Fruit fly (Drosophila melanogaster) whole organism, prepupa: Measurements from ENCODE around the gene Reph.

Experiments
- Blimp-1 ChIP-seq: fragments of 200-800 bp; sonication (Bioruptor generic); optimal IDR thresholded peaks from 3 replicates; lab custom pipeline; 2017; ENCODE audit warnings: missing biosample characterization, missing genetic modification characterization, mild to moderate bottlenecking, moderate library complexity, missing genetic modification reagents
- CG10631 ChIP-seq: fragments of 200-800 bp; sonication (Bioruptor generic); optimal IDR thresholded peaks from 2 replicates; lab custom pipeline; 2016; ENCODE audit warnings: missing biosample characterization, missing genetic modification characterization
- CG10669 ChIP-seq: fragments of 200-800 bp; sonication (Bioruptor generic); optimal IDR thresholded peaks from 3 replicates; lab custom pipeline; 2018; ENCODE audit warnings: missing biosample characterization, mild to moderate bottlenecking, missing genetic modification characterization, moderate library complexity
- CG11294 ChIP-seq: fragments of 200-800 bp; sonication (Bioruptor generic); IDR thresholded peaks from 2 replicates; pipeline ENCODE4 v1.3.6; 2022; ENCODE audit warnings: missing biosample characterization, missing genetic modification characterization
- CG11762 ChIP-seq: fragments of 200-800 bp; sonication (Bioruptor generic); optimal IDR thresholded peaks from 3 replicates; lab custom pipeline; 2016; ENCODE audit warnings: missing biosample characterization, missing genetic modification characterization; ENCODE audit not compliant: insufficient read depth
- CG11902 ChIP-seq: fragments of 200-800 bp; sonication (Bioruptor generic); optimal IDR thresholded peaks from 3 replicates; lab custom pipeline; 2016; ENCODE audit warnings: missing biosample characterization, missing genetic modification characterization
- CG16779 ChIP-seq: fragments of 200-800 bp; sonication (Bioruptor generic); optimal IDR thresholded peaks from 3 replicates; lab custom pipeline; 2017; ENCODE audit warnings: missing biosample characterization, mild to moderate bottlenecking, missing genetic modification characterization
- CG31627 ChIP-seq: fragments of 200-800 bp; sonication (Bioruptor generic); optimal IDR thresholded peaks from 3 replicates; lab custom pipeline; 2016; ENCODE audit warnings: missing biosample characterization, missing genetic modification characterization
- CG32006 ChIP-seq: fragments of 200-800 bp; sonication (Bioruptor generic); optimal IDR thresholded peaks from 3 replicates; lab custom pipeline; 2017; ENCODE audit warnings: missing biosample characterization, mild to moderate bottlenecking, missing genetic modification characterization
- CG34406 ChIP-seq: fragments of 200-800 bp; sonication (Bioruptor generic); optimal IDR thresholded peaks from 3 replicates; lab custom pipeline; 2016; ENCODE audit warnings: missing biosample characterization, missing genetic modification characterization
- CG3919 ChIP-seq: fragments of 200-800 bp; sonication (Bioruptor generic); optimal IDR thresholded peaks from 3 replicates; lab custom pipeline; 2016; ENCODE audit warnings: missing biosample characterization, missing genetic modification characterization
- CG4318 ChIP-seq: fragments of 200-800 bp; sonication (Bioruptor generic); optimal IDR thresholded peaks from 3 replicates; lab custom pipeline; 2017; ENCODE audit warnings: missing biosample characterization, mild to moderate bottlenecking, missing genetic modification characterization
- CG6163 ChIP-seq: fragments of 200-800 bp; sonication (Bioruptor generic); IDR thresholded peaks from 3 replicates; pipeline ENCODE4 v1.3.6; 2022; ENCODE audit warnings: missing biosample characterization, missing genetic modification characterization
- CG6276 ChIP-seq: fragments of 200-800 bp; sonication (Bioruptor generic); optimal IDR thresholded peaks from 2 replicates; lab custom pipeline; 2017; ENCODE audit warnings: missing biosample characterization, mild to moderate bottlenecking, missing genetic modification characterization
- CG6792 ChIP-seq: fragments of 200-800 bp; sonication (Bioruptor generic); optimal IDR thresholded peaks from 3 replicates; lab custom pipeline; 2016; ENCODE audit warnings: missing biosample characterization, missing genetic modification characterization
- CG6808 ChIP-seq: fragments of 200-800 bp; sonication (Bioruptor generic); optimal IDR thresholded peaks from 3 replicates; lab custom pipeline; 2017; ENCODE audit warnings: missing biosample characterization, missing genetic modification characterization, mild to moderate bottlenecking, moderate library complexity, missing genetic modification reagents
- CG6854 ChIP-seq: fragments of 200-800 bp; sonication (Bioruptor generic); optimal IDR thresholded peaks from 2 replicates; lab custom pipeline; 2017; ENCODE audit warnings: missing biosample characterization, mild to moderate bottlenecking, missing genetic modification characterization
- CG7368 ChIP-seq: fragments of 200-800 bp; sonication (Bioruptor generic); optimal IDR thresholded peaks from 3 replicates; lab custom pipeline; 2016; ENCODE audit warnings: missing biosample characterization, missing genetic modification characterization
- CG8119 ChIP-seq: fragments of 200-800 bp; sonication (Bioruptor generic); IDR thresholded peaks from 3 replicates; pipeline ENCODE4 v1.3.6; 2022; ENCODE audit warnings: missing biosample characterization, missing genetic modification characterization
- CG8319 ChIP-seq: fragments of 200-800 bp; sonication (Bioruptor generic); optimal IDR thresholded peaks from 3 replicates; lab custom pipeline; 2016; ENCODE audit warnings: missing biosample characterization, missing genetic modification characterization
- CG8632 ChIP-seq: fragments of 200-800 bp; sonication (Bioruptor generic); optimal IDR thresholded peaks from 3 replicates; lab custom pipeline; 2016; ENCODE audit warnings: missing biosample characterization, missing genetic modification characterization
- CG9139 ChIP-seq: fragments of 200-800 bp; sonication (Bioruptor generic); optimal IDR thresholded peaks from 3 replicates; lab custom pipeline; 2017; ENCODE audit warnings: missing biosample characterization, mild to moderate bottlenecking, missing genetic modification characterization
- Eip78C ChIP-seq: fragments of 200-800 bp; sonication (Bioruptor generic); peaks from one replicate; lab custom pipeline; 2016; ENCODE audit warnings: missing biosample characterization, missing genetic modification characterization
- Eip93F ChIP-seq: fragments of 200-800 bp; sonication (Bioruptor generic); optimal IDR thresholded peaks from 2 replicates; lab custom pipeline; 2016; ENCODE audit warnings: missing biosample characterization, mild to moderate bottlenecking, missing genetic modification characterization
- Ets21C ChIP-seq: fragments of 200-800 bp; sonication (Bioruptor generic); optimal IDR thresholded peaks from 3 replicates; lab custom pipeline; 2016; ENCODE audit warnings: missing biosample characterization, missing genetic modification characterization
- Ets96B ChIP-seq: fragments of 200-800 bp; optimal IDR thresholded peaks from 2 replicates; lab custom pipeline; 2019; ENCODE audit warnings: missing biosample characterization, mild to moderate bottlenecking, missing genetic modification characterization, moderate library complexity
- Gug ChIP-seq: fragments of 200-800 bp; sonication (Bioruptor generic); IDR thresholded peaks from 2 replicates; pipeline ENCODE4 v1.3.6; 2022; ENCODE audit warnings: missing biosample characterization, missing genetic modification characterization
- Hr39 ChIP-seq: fragments of 200-800 bp; sonication (Bioruptor generic); optimal IDR thresholded peaks from 2 replicates; lab custom pipeline; 2016; ENCODE audit warnings: missing biosample characterization, missing genetic modification characterization
- Hr4 ChIP-seq: fragments of 200-800 bp; sonication (Bioruptor generic); optimal IDR thresholded peaks from 3 replicates; lab custom pipeline; 2016; ENCODE audit warnings: missing biosample characterization, missing genetic modification characterization
- Met ChIP-seq: fragments of 200-800 bp; sonication (Bioruptor generic); optimal IDR thresholded peaks from 3 replicates; lab custom pipeline; 2016; ENCODE audit warnings: missing biosample characterization, missing genetic modification characterization
- OdsH ChIP-seq: fragments of 200-800 bp; sonication (Bioruptor generic); optimal IDR thresholded peaks from 3 replicates; lab custom pipeline; 2016; ENCODE audit warnings: missing biosample characterization, missing genetic modification characterization
- Smox ChIP-seq: fragments of 200-800 bp; sonication (Bioruptor generic); optimal IDR thresholded peaks from 3 replicates; lab custom pipeline; 2016; ENCODE audit warnings: missing biosample characterization, missing genetic modification characterization
- Sox102F ChIP-seq: fragments of 200-800 bp; sonication (Bioruptor generic); optimal IDR thresholded peaks from 2 replicates; lab custom pipeline; 2016; ENCODE audit warnings: missing biosample characterization, mild to moderate bottlenecking, missing genetic modification characterization
- Sox14 ChIP-seq: fragments of 200-800 bp; sonication (Bioruptor generic); optimal IDR thresholded peaks from 3 replicates; lab custom pipeline; 2016; ENCODE audit warnings: missing biosample characterization, missing genetic modification characterization
- Sox15 ChIP-seq: fragments of 200-800 bp; sonication (Bioruptor generic); optimal IDR thresholded peaks from 3 replicates; lab custom pipeline; 2016; ENCODE audit warnings: missing biosample characterization, missing genetic modification characterization
- achi ChIP-seq: fragments of 200-800 bp; sonication (Bioruptor generic); optimal IDR thresholded peaks from 3 replicates; lab custom pipeline; 2016; ENCODE audit warnings: missing biosample characterization, missing genetic modification characterization
- cyc ChIP-seq: fragments of 200-800 bp; sonication (Bioruptor generic); optimal IDR thresholded peaks from 3 replicates; lab custom pipeline; 2016; ENCODE audit warnings: missing biosample characterization, missing genetic modification characterization
- dac ChIP-seq: fragments of 200-800 bp; sonication (Bioruptor generic); optimal IDR thresholded peaks from 2 replicates; lab custom pipeline; 2017; ENCODE audit warnings: missing biosample characterization, mild to moderate bottlenecking, missing genetic modification characterization
- dsx ChIP-seq: fragments of 200-800 bp; optimal IDR thresholded peaks from 3 replicates; lab custom pipeline; 2019; ENCODE audit warnings: missing biosample characterization, mild to moderate bottlenecking, missing genetic modification characterization, moderate library complexity; ENCODE audit not compliant: poor library complexity, severe bottlenecking
- eg ChIP-seq: fragments of 200-800 bp; sonication (Bioruptor generic); IDR thresholded peaks from 3 replicates; pipeline ENCODE4 v1.3.6; 2022; ENCODE audit warnings: missing biosample characterization, missing genetic modification characterization
- esn ChIP-seq: fragments of 200-800 bp; sonication (Bioruptor generic); optimal IDR thresholded peaks from 2 replicates; lab custom pipeline; 2016; ENCODE audit warnings: missing biosample characterization, mild to moderate bottlenecking, missing genetic modification characterization, moderate library complexity
- fd85E ChIP-seq: fragments of 200-800 bp; sonication (Bioruptor generic); optimal IDR thresholded peaks from 3 replicates; lab custom pipeline; 2016; ENCODE audit warnings: missing biosample characterization, missing genetic modification characterization
- fkh ChIP-seq: fragments of 200-800 bp; sonication (Bioruptor generic); optimal IDR thresholded peaks from 3 replicates; lab custom pipeline; 2017; ENCODE audit warnings: missing biosample characterization, mild to moderate bottlenecking, missing genetic modification characterization, moderate library complexity
- lz ChIP-seq: fragments of 200-800 bp; sonication (Bioruptor generic); optimal IDR thresholded peaks from 3 replicates; lab custom pipeline; 2016; ENCODE audit warnings: missing biosample characterization, missing genetic modification characterization
- pdm3 ChIP-seq: fragments of 200-800 bp; sonication (Bioruptor generic); optimal IDR thresholded peaks from 3 replicates; lab custom pipeline; 2016; ENCODE audit warnings: missing biosample characterization, missing genetic modification characterization
- salr ChIP-seq, 2 experiments: fragments of 200-800 bp; sonication (Bioruptor generic); optimal IDR thresholded peaks; 3 replicates each; lab custom pipeline; 2016 to 2018; ENCODE audit warnings: missing biosample characterization in 2 of 2, missing genetic modification characterization in 2 of 2, mild to moderate bottlenecking in 1 of 2
- spab ChIP-seq: fragments of 200-800 bp; sonication (Bioruptor generic); optimal IDR thresholded peaks from 2 replicates; lab custom pipeline; 2017; ENCODE audit warnings: missing biosample characterization, mild to moderate bottlenecking, missing genetic modification characterization, missing genetic modification reagents
- svp ChIP-seq: fragments of 200-800 bp; sonication (Bioruptor generic); peaks from one replicate; lab custom pipeline; 2016; ENCODE audit warnings: missing biosample characterization, missing genetic modification characterization
- vri ChIP-seq: fragments of 200-800 bp; sonication (Bioruptor generic); optimal IDR thresholded peaks from 3 replicates; lab custom pipeline; 2016; ENCODE audit warnings: missing biosample characterization, mild to moderate bottlenecking, missing genetic modification characterization

Gene Reph

DNA sequence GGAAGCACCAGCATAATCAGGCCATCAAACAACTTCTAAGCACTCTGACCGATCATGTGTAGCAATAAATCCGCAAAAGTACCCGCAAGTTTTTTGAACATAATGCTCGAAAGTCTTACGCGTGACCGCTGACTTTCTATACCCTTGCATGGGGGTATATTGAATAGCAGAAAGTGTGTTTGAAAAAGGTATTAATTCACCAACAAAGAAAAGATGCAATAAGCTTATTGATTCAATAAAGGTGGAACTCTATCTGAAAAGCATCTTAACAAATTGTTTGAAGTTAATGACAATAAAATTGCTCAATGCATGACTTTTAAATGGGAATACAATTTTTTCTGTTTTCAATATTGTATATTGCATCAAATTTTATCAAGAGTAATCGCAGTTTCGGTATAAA, 28.3 kb downstream of the Reph start:
- TF ChIP-seq achi (GFP tag; lab: Kevin White, UChicago) (no peak), dsx (GFP tag; lab: Kevin White, UChicago) (no peak), CG4318 (GFP tag; lab: Kevin White, UChicago) (no peak), CG6792 (GFP tag; lab: Kevin White, UChicago) (no peak)

DNA sequence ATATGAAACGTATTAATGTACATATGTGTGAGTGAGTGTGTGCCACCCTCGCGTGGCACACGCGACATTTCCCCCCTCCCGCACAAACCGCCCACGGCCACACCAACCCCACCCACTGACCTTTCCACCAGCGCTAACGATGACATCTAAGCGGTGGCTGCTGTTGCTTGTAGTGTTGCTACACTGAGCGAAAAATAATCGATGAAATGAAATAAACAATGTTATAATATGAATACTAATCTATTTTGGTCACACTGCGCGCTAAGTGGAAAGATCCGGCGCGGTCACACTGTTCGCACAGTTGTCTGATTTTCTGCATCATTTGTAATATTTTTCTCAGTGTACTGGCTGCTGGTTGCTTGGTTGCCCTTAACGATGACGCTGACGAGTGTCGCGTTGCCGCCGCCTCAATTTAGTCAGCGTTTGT, 28.9 kb downstream of the Reph start:
- TF ChIP-seq spab (GFP tag; lab: Kevin White, UChicago) (peak; percentile 57), CG3919 (GFP tag; lab: Kevin White, UChicago) (peak; percentile 78), Met (GFP tag; lab: Kevin White, UChicago) (peak; percentile 73), Sox15 (GFP tag; lab: Kevin White, UChicago) (peak; percentile 35), Hr4 (GFP tag; lab: Kevin White, UChicago) (peak; percentile 29), fd85E (GFP tag; lab: Kevin White, UChicago) (no peak), pdm3 (peak; percentile 72), CG10669 (GFP tag; lab: Kevin White, UChicago) (peak; percentile 64), fkh (GFP tag; lab: Kevin White, UChicago) (peak; percentile 64), dsx (GFP tag; lab: Kevin White, UChicago) (peak; percentile 55), CG34406 (GFP tag; lab: Kevin White, UChicago) (peak; percentile 51), CG11902 (peak; percentile 39), Eip78C (GFP tag; lab: Kevin White, UChicago) (peak; percentile 88), cyc (GFP tag; lab: Kevin White, UChicago) (peak; percentile 74), CG6276 (no peak), OdsH (GFP tag; lab: Kevin White, UChicago) (peak; percentile 64), CG9139 (GFP tag; lab: Kevin White, UChicago) (no peak), Ets21C (GFP tag; lab: Kevin White, UChicago) (peak; percentile 48), CG7368 (GFP tag; lab: Kevin White, UChicago) (peak; percentile 24), vri (GFP tag; lab: Kevin White, UChicago) (peak; percentile 62), esn (GFP tag; lab: Kevin White, UChicago) (peak; percentile 66), CG11294 (GFP tag; lab: Robert Waterston, UW) (no peak), Smox (GFP tag; lab: Kevin White, UChicago) (peak; percentile 56), lz (GFP tag; lab: Kevin White, UChicago) (peak; percentile 70), Blimp-1 (GFP tag; lab: Kevin White, UChicago) (no peak), CG6854 (GFP tag; lab: Kevin White, UChicago) (no peak), CG11762 (GFP tag; lab: Kevin White, UChicago) (peak; percentile 31), Ets96B (tag; lab: Kevin White, UChicago) (peak; percentile 58), CG6808 (GFP tag; lab: Kevin White, UChicago) (peak; percentile 59), CG32006 (peak; percentile 43), CG8632 (GFP tag; lab: Kevin White, UChicago) (peak; percentile 40), CG6792 (GFP tag; lab: Kevin White, UChicago) (peak; percentile 71), CG8119 (GFP tag; lab: Robert Waterston, UW) (0 out of 3 replicates have a peak, but pooled peaks have one; percentile 27), eg (GFP tag; lab: Robert Waterston, UW) (peak; percentile 52; the same call in 2 of the 3 replicates), CG8319 (peak; percentile 42), dac (GFP tag; lab: Kevin White, UChicago) (no peak), CG31627 (GFP tag; lab: Kevin White, UChicago) (peak; percentile 71), CG16779 (tag; lab: Kevin White, UChicago) (peak; percentile 26), CG10631 (peak; percentile 48), Gug (peak; percentile 57; the same call in 1 of the 2 replicates), Sox14 (GFP tag; lab: Kevin White, UChicago) (peak; percentile 51), svp (peak; percentile 80), achi (GFP tag; lab: Kevin White, UChicago) (peak; percentile 59), Hr39 (GFP tag; lab: Kevin White, UChicago) (peak; percentile 73), Eip93F (GFP tag; lab: Kevin White, UChicago) (no peak), CG6163 (GFP tag; lab: Robert Waterston, UW) (peak; percentile 80), Sox102F (GFP tag; lab: Kevin White, UChicago) (peak; percentile 57), salr (GFP tag; optimal IDR thresholded peaks at IDR 0.05; lab: Kevin White, UChicago) (peak; percentile 19 to 33)
